Worm (Caenorhabditis elegans) whole organism, late embryonic: ENCODE measurements around the gene cdf-2.

Source experiments
- K02D7.2 ChIP-seq: sonication (generic microtip); optimal IDR thresholded peaks from 2 replicates; lab custom pipeline; 2017; ENCODE audit warnings: mild to moderate bottlenecking, missing genetic modification characterization, missing compliant biosample characterization
- K09A11.1 ChIP-seq: sonication (generic microtip); optimal IDR thresholded peaks from 2 replicates; lab custom pipeline; 2017; ENCODE audit warnings: antibody characterized with exemption, mild to moderate bottlenecking, missing genetic modification characterization, missing compliant biosample characterization; ENCODE audit not compliant: insufficient read depth
- T23F11.4 ChIP-seq: fragments of 200-800 bp; sonication (Bioruptor generic); optimal IDR thresholded peaks from 2 replicates; lab custom pipeline; 2018; ENCODE audit warnings: mild to moderate bottlenecking, missing genetic modification characterization, missing compliant biosample characterization
- Y22D7AL.16 ChIP-seq: sonication (generic microtip); optimal IDR thresholded peaks from 2 replicates; lab custom pipeline; 2016; ENCODE audit warnings: missing genetic modification characterization, missing compliant biosample characterization
- ahr-1 ChIP-seq: sonication (generic microtip); optimal IDR thresholded peaks from 2 replicates; lab custom pipeline; 2016; ENCODE audit warnings: missing genetic modification characterization, missing compliant biosample characterization
- ceh-18 ChIP-seq: sonication (generic microtip); optimal IDR thresholded peaks from 2 replicates; lab custom pipeline; 2016; ENCODE audit warnings: missing genetic modification characterization, missing compliant biosample characterization
- ceh-19 ChIP-seq: fragments of 200-800 bp; sonication (Bioruptor generic); optimal IDR thresholded peaks from 2 replicates; lab custom pipeline; 2018; ENCODE audit warnings: mild to moderate bottlenecking, missing genetic modification characterization, missing compliant biosample characterization
- ceh-22 ChIP-seq: sonication (generic microtip); optimal IDR thresholded peaks from 2 replicates; lab custom pipeline; 2017; ENCODE audit warnings: missing biosample characterization, missing genetic modification characterization
- ceh-30 ChIP-seq: fragments of 150-350 bp; optimal IDR thresholded peaks from 2 replicates; lab custom pipeline; 2014; ENCODE audit warnings: missing biosample characterization, missing genetic modification characterization
- ceh-34 ChIP-seq: sonication (generic microtip); optimal IDR thresholded peaks from 2 replicates; lab custom pipeline; 2016; ENCODE audit warnings: mild to moderate bottlenecking, missing genetic modification characterization, missing compliant biosample characterization
- ceh-45 ChIP-seq: fragments of 200-800 bp; sonication (Bioruptor generic); IDR thresholded peaks from 2 replicates; pipeline ENCODE4 v1.3.6; 2022; ENCODE audit warnings: missing genetic modification reagents, missing genetic modification characterization, missing compliant biosample characterization
- ceh-48 ChIP-seq: sonication (generic microtip); optimal IDR thresholded peaks from 2 replicates; lab custom pipeline; 2016; ENCODE audit warnings: missing genetic modification characterization, inconsistent platforms, missing compliant biosample characterization
- ceh-6 ChIP-seq: fragments of 200-800 bp; sonication (Bioruptor generic); optimal IDR thresholded peaks from 2 replicates; lab custom pipeline; 2018; ENCODE audit warnings: mild to moderate bottlenecking, missing genetic modification characterization, missing compliant biosample characterization
- ceh-9 ChIP-seq: sonication (generic microtip); optimal IDR thresholded peaks from 2 replicates; lab custom pipeline; 2016; ENCODE audit warnings: mild to moderate bottlenecking, missing genetic modification characterization, inconsistent platforms, missing compliant biosample characterization
- dmd-4 ChIP-seq: sonication (generic microtip); optimal IDR thresholded peaks from 2 replicates; lab custom pipeline; 2016; ENCODE audit warnings: borderline replicate concordance, missing genetic modification characterization, missing compliant biosample characterization
- dve-1 ChIP-seq: sonication (generic microtip); optimal IDR thresholded peaks from 2 replicates; lab custom pipeline; 2017; ENCODE audit warnings: antibody characterized with exemption, mild to moderate bottlenecking, missing genetic modification characterization, missing compliant biosample characterization
- elt-4 ChIP-seq: sonication (generic microtip); optimal IDR thresholded peaks from 2 replicates; lab custom pipeline; 2016; ENCODE audit warnings: missing genetic modification characterization, missing compliant biosample characterization
- eyg-1 ChIP-seq: sonication (generic microtip); optimal IDR thresholded peaks from 2 replicates; lab custom pipeline; 2016; ENCODE audit warnings: missing genotype, missing genetic modification characterization, missing compliant biosample characterization
- fax-1 ChIP-seq: sonication (generic microtip); optimal IDR thresholded peaks from 2 replicates; lab custom pipeline; 2016; ENCODE audit warnings: missing genotype, missing genetic modification characterization, missing compliant biosample characterization
- fkh-10 ChIP-seq: fragments of 150-350 bp; optimal IDR thresholded peaks from 2 replicates; lab custom pipeline; 2014; ENCODE audit warnings: missing biosample characterization, missing genetic modification reagents, missing genetic modification characterization
- gmeb-2 ChIP-seq: sonication (generic microtip); optimal IDR thresholded peaks from 2 replicates; lab custom pipeline; 2016; ENCODE audit warnings: missing genetic modification characterization, inconsistent platforms, missing compliant biosample characterization
- hlh-15 ChIP-seq: sonication (generic microtip); optimal IDR thresholded peaks from 2 replicates; lab custom pipeline; 2016; ENCODE audit warnings: missing genetic modification characterization, missing compliant biosample characterization
- hlh-30 ChIP-seq: sonication (generic microtip); optimal IDR thresholded peaks from 2 replicates; lab custom pipeline; 2017; ENCODE audit warnings: antibody characterized with exemption, missing genetic modification characterization, missing compliant biosample characterization; ENCODE audit not compliant: insufficient read depth
- hlh-6 ChIP-seq: sonication (generic microtip); optimal IDR thresholded peaks from 2 replicates; lab custom pipeline; 2016; ENCODE audit warnings: missing genotype, missing genetic modification characterization, missing compliant biosample characterization
- hlh-8 ChIP-seq: sonication (generic microtip); optimal IDR thresholded peaks from 2 replicates; lab custom pipeline; 2016; ENCODE audit warnings: missing genotype, missing genetic modification characterization, missing compliant biosample characterization
- lim-6 ChIP-seq: sonication (generic microtip); optimal IDR thresholded peaks from 2 replicates; lab custom pipeline; 2016; ENCODE audit warnings: missing genetic modification characterization, missing compliant biosample characterization
- lin-11 ChIP-seq: fragments of 200-800 bp; sonication (Bioruptor generic); optimal IDR thresholded peaks from 2 replicates; lab custom pipeline; 2018; ENCODE audit warnings: mild to moderate bottlenecking, missing genetic modification characterization, missing compliant biosample characterization
- mec-3 ChIP-seq: sonication (generic microtip); optimal IDR thresholded peaks from 2 replicates; lab custom pipeline; 2016; ENCODE audit warnings: borderline replicate concordance, missing genetic modification characterization, missing compliant biosample characterization
- nhr-11 ChIP-seq: fragments of 150-350 bp; optimal IDR thresholded peaks from 2 replicates; lab custom pipeline; 2014; ENCODE audit warnings: missing biosample characterization, missing genetic modification characterization
- nhr-232 ChIP-seq: sonication (generic microtip); optimal IDR thresholded peaks from 2 replicates; lab custom pipeline; 2016; ENCODE audit warnings: missing genetic modification characterization, missing compliant biosample characterization
- npax-4 ChIP-seq: sonication (generic microtip); optimal IDR thresholded peaks from 2 replicates; lab custom pipeline; 2016; ENCODE audit warnings: missing genetic modification characterization, missing compliant biosample characterization
- pax-1 ChIP-seq: fragments of 150-350 bp; optimal IDR thresholded peaks from 2 replicates; lab custom pipeline; 2014; ENCODE audit warnings: missing biosample characterization, missing genetic modification characterization
- pha-2 ChIP-seq: sonication (generic microtip); optimal IDR thresholded peaks from 2 replicates; lab custom pipeline; 2017; ENCODE audit warnings: mild to moderate bottlenecking, missing genetic modification characterization, missing compliant biosample characterization
- pros-1 ChIP-seq: fragments of 150-350 bp; optimal IDR thresholded peaks from 2 replicates; lab custom pipeline; 2014; ENCODE audit warnings: missing biosample characterization, missing genetic modification reagents, missing genetic modification characterization
- ref-2 ChIP-seq: sonication (generic microtip); optimal IDR thresholded peaks from 2 replicates; lab custom pipeline; 2016; ENCODE audit warnings: missing genetic modification characterization, missing compliant biosample characterization
- rnt-1 ChIP-seq: sonication (generic microtip); optimal IDR thresholded peaks from 2 replicates; lab custom pipeline; 2016; ENCODE audit warnings: missing genetic modification characterization, missing compliant biosample characterization
- syd-9 ChIP-seq: sonication (generic microtip); optimal IDR thresholded peaks from 2 replicates; lab custom pipeline; 2016; ENCODE audit warnings: mild to moderate bottlenecking, missing genetic modification characterization, moderate library complexity, missing compliant biosample characterization
- tbx-2 ChIP-seq: sonication (generic microtip); optimal IDR thresholded peaks from 2 replicates; lab custom pipeline; 2016; ENCODE audit warnings: missing genetic modification characterization, missing compliant biosample characterization
- tbx-7 ChIP-seq: sonication (generic microtip); optimal IDR thresholded peaks from 2 replicates; lab custom pipeline; 2016; ENCODE audit warnings: missing genotype, missing genetic modification characterization, missing compliant biosample characterization
- ttx-3 ChIP-seq: sonication (generic microtip); optimal IDR thresholded peaks from 2 replicates; lab custom pipeline; 2016; ENCODE audit warnings: missing genetic modification reagents, missing genetic modification characterization, missing compliant biosample characterization
- unc-42 ChIP-seq: sonication (generic microtip); optimal IDR thresholded peaks from 2 replicates; lab custom pipeline; 2016; ENCODE audit warnings: missing genotype, missing genetic modification characterization, missing compliant biosample characterization
- zip-5 ChIP-seq: sonication (generic microtip); optimal IDR thresholded peaks from 2 replicates; lab custom pipeline; 2016; ENCODE audit warnings: missing genetic modification characterization, missing compliant biosample characterization

Gene cdf-2

ce11 chrX:12492467-12492866, 25.8 kb upstream of the cdf-2 start, which contains the start of gene lips-1:
TSS of gene lips-1 (plus strand) at chrX:12492767.
- TF ChIP-seq mec-3 (tag; lab: Kevin White, UChicago): no peak
- TF ChIP-seq pros-1: no peak
- no peak for TF ChIP-seq gmeb-2 (tag; lab: Kevin White, UChicago)
- no peak for TF ChIP-seq dve-1 (tag; lab: Kevin White, UChicago)
- no peak for TF ChIP-seq rnt-1
- no peak for TF ChIP-seq eyg-1
- TF ChIP-seq ref-2: no peak
- TF ChIP-seq hlh-30 (tag; lab: Kevin White, UChicago): no peak
- TF ChIP-seq K09A11.1 (tag; lab: Kevin White, UChicago): no peak
- TF ChIP-seq, all 69 proteins: peak for 0

- no peak for TF ChIP-seq Y22D7AL.16 (tag; lab: Kevin White, UChicago)
- TF ChIP-seq hlh-15: no peak
- TF ChIP-seq eyg-1: no peak
- TF ChIP-seq hlh-6: no peak
- TF ChIP-seq K02D7.2 (tag; lab: Kevin White, UChicago): no peak
- no peak for TF ChIP-seq lin-11 (tag; lab: Kevin White, UChicago)
- no peak for TF ChIP-seq ceh-48 (tag; lab: Kevin White, UChicago)
- TF ChIP-seq ceh-22 (tag; lab: Kevin White, UChicago): no peak
- no peak for TF ChIP-seq zip-5 (tag; lab: Kevin White, UChicago)
Measured at ce11 chrX:12491138-12491537, 24.4 kb upstream of the cdf-2 start.

- TF ChIP-seq ahr-1 (tag; lab: Kevin White, UChicago) (no peak), fkh-10 (GFP tag; lab: Kevin White, UChicago) (no peak), zip-5 (tag; lab: Kevin White, UChicago) (no peak), pha-2 (tag; lab: Kevin White, UChicago) (no peak), nhr-232 (tag; lab: Kevin White, UChicago) (no peak), ceh-18 (tag; lab: Kevin White, UChicago) (no peak)
Measured at ce11 chrX:12484749-12485148, 18.0 kb upstream of the cdf-2 start, which contains the start of gene tbc-13. TSS of gene tbc-13 (plus strand) at chrX:12485049.

- TF ChIP-seq fax-1 (tag; lab: Kevin White, UChicago): no peak
Measured at ce11 chrX:12484078-12484477, 17.4 kb upstream of the cdf-2 start.

- TF ChIP-seq ceh-18 (tag; lab: Kevin White, UChicago) (peak; percentile 75), ceh-48 (tag; lab: Kevin White, UChicago) (peak; percentile 24), gmeb-2 (tag; lab: Kevin White, UChicago) (peak; percentile 16), fkh-10 (GFP tag; lab: Kevin White, UChicago) (no peak), pax-1 (tag; lab: Kevin White, UChicago) (peak; percentile 36), ahr-1 (tag; lab: Kevin White, UChicago) (no peak), hlh-15 (no peak), ceh-19 (GFP tag; lab: Kevin White, UChicago) (peak; percentile 69), eyg-1 (peak; percentile 34), ceh-45 (GFP tag; lab: Robert Waterston, UW) (no peak), npax-4 (tag; lab: Kevin White, UChicago) (no peak), T23F11.4 (GFP tag; lab: Kevin White, UChicago) (no peak), hlh-30 (tag; lab: Kevin White, UChicago) (peak; percentile 44), tbx-7 (tag; lab: Kevin White, UChicago) (peak; percentile 17), pha-2 (tag; lab: Kevin White, UChicago) (no peak), syd-9 (tag; lab: Kevin White, UChicago) (peak; percentile 49), ceh-9 (tag; lab: Kevin White, UChicago) (no peak), ceh-6 (GFP tag; lab: Kevin White, UChicago) (peak; percentile 4), mec-3 (tag; lab: Kevin White, UChicago) (no peak), ceh-34 (peak; percentile 91), dmd-4 (tag; lab: Kevin White, UChicago) (no peak), tbx-2 (tag; lab: Kevin White, UChicago) (peak; percentile 79), unc-42 (tag; lab: Kevin White, UChicago) (peak; percentile 65), ceh-30 (tag; lab: Kevin White, UChicago) (no peak), Y22D7AL.16 (tag; lab: Kevin White, UChicago) (no peak), pros-1 (peak; percentile 87), hlh-8 (tag; lab: Kevin White, UChicago) (peak; percentile 53), K02D7.2 (tag; lab: Kevin White, UChicago) (no peak), nhr-11 (no peak), lim-6 (tag; lab: Kevin White, UChicago) (peak; percentile 10), ttx-3 (no peak), elt-4 (no peak)
Measured at ce11 chrX:12480447-12480998, 13.8 kb upstream of the cdf-2 start, which contains the start of gene atf-6. TSS of gene atf-6 (plus strand) at chrX:12480948.
